Comparison of ENCODE assay signal across 2 fruit fly cellular contexts in the genomic region with DNA sequence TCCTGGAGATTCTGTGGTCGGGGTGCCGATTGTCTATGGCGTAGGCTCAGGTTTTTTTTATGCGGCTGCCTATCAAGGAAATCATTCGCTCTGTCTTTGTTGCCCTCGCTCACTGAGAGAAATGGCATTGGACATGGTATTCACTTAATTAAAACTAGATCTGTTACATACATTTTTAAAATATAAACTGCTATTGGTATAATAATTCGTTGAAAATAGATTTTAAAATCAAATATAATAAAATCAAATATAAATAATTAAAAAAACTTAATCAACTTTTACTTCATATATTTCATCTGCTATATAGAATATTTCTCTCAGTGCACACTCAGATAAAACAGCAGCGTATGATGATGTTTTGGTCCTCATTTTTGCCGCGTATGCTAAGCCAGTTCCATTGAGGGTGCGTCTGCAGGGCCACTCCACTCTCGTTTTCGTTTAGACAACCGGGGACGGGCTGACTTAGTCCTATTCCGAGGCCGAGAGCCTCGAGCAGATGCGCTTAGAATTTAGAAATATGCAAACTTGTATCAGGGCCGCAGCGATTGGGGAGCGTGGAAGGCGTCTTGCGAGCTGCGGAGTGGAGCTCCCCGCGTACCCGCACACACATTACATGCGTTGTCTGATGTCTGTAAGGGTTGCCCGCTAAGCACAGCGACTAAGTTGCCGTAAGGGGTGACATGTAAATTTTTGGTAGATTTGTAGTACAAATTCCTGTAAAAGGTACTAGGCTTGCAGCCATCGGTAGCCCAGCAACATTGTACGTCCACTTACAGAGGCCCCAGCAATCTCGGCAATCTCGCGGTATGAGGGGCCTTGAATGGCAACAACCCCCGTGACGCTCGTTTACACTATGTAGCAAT.
TF ChIP-seq lines count a peak whose summit lies in the region.

No protein-coding gene starts in this region.

TF ChIP-seq in whole organism, embryonic, 481 proteins besides CTCF, POLR2A, EP300 and RAD21 (continued from another document and continues in another):
- TF ChIP-seq CG34422 (GFP tag; IDR thresholded peaks at IDR 0.05; lab: Robert Waterston, UW) (no peak), Ptx1 (GFP tag; IDR thresholded peaks at IDR 0.05; lab: Robert Waterston, UW) (0 out of 2 replicates have a peak, but pooled peaks have one; percentile 18), salm (tag; optimal IDR thresholded peaks at IDR 0.05; lab: Kevin White, UChicago) (no peak), CG17385 (GFP tag; optimal IDR thresholded peaks at IDR 0.05; lab: Kevin White, UChicago) (peak; percentile 25), Jarid2 (GFP tag; optimal IDR thresholded peaks at IDR 0.05; lab: Kevin White, UChicago) (no peak), CG12744 (GFP tag; optimal IDR thresholded peaks at IDR 0.05; lab: Kevin White, UChicago) (no peak), CG17829 (tag; optimal IDR thresholded peaks at IDR 0.05; lab: Kevin White, UChicago) (peak; percentile 62), zf30C (GFP tag; optimal IDR thresholded peaks at IDR 0.05; lab: Kevin White, UChicago) (peak; percentile 83), CG31224 (GFP tag; IDR thresholded peaks at IDR 0.05; lab: Robert Waterston, UW) (peak; percentile 90), CG18262 (tag; optimal IDR thresholded peaks at IDR 0.05; lab: Kevin White, UChicago) (peak; percentile 72), CG6791 (GFP tag; IDR thresholded peaks at IDR 0.05; lab: Robert Waterston, UW; ENCODE audit: partially characterized antibody) (0 out of 3 replicates have a peak, but pooled peaks have one; percentile 14), CG14710 (tag; optimal IDR thresholded peaks at IDR 0.05; lab: Kevin White, UChicago) (peak; percentile 64), HHEX (GFP tag; optimal IDR thresholded peaks at IDR 0.05; lab: Kevin White, UChicago) (peak; percentile 22), lola (GFP tag; optimal IDR thresholded peaks at IDR 0.05; lab: Kevin White, UChicago) (peak in 1 of 3 experiments; percentile 63), CG16815 (GFP tag; optimal IDR thresholded peaks at IDR 0.05; lab: Kevin White, UChicago) (peak; percentile 24), pros (GFP tag; optimal IDR thresholded peaks at IDR 0.05; lab: Kevin White, UChicago) (peak; percentile 19), CG8924 (tag; optimal IDR thresholded peaks at IDR 0.05; lab: Kevin White, UChicago) (peak; percentile 54), gcm (GFP tag; optimal IDR thresholded peaks at IDR 0.05; lab: Kevin White, UChicago) (peak; percentile 34), gem (tag; optimal IDR thresholded peaks at IDR 0.05; lab: Kevin White, UChicago) (peak; percentile 77), vvl (GFP tag; IDR thresholded peaks at IDR 0.05; lab: Robert Waterston, UW) (peak; percentile 23; the same call in 1 of the 2 replicates), fd96Cb (tag; optimal IDR thresholded peaks at IDR 0.05; lab: Kevin White, UChicago) (peak; percentile 34), caup (GFP tag; optimal IDR thresholded peaks at IDR 0.05; lab: Kevin White, UChicago; ENCODE audit: severe bottlenecking) (peak; percentile 18), HLH54F (GFP tag; optimal IDR thresholded peaks at IDR 0.05; lab: Kevin White, UChicago) (no peak), CG3281 (GFP tag; optimal IDR thresholded peaks at IDR 0.05; lab: Kevin White, UChicago) (peak; percentile 4), Fer3 (tag; optimal IDR thresholded peaks at IDR 0.05; lab: Kevin White, UChicago) (peak; percentile 10), CG8359 (GFP tag; optimal IDR thresholded peaks at IDR 0.05; lab: Kevin White, UChicago; ENCODE audit: borderline replicate concordance) (peak; percentile 9), CG2678 (tag; optimal IDR thresholded peaks at IDR 0.05; lab: Kevin White, UChicago) (peak; percentile 66), prd (optimal IDR thresholded peaks at IDR 0.05; lab: Kevin White, UChicago) (no peak), prd (GFP tag; IDR thresholded peaks at IDR 0.05; lab: Robert Waterston, UW) (peak; percentile 56; the same call in 2 of the 3 replicates), ac (GFP tag; optimal IDR thresholded peaks at IDR 0.05; lab: Kevin White, UChicago) (peak; percentile 18), unpg (GFP tag; optimal IDR thresholded peaks at IDR 0.05; lab: Kevin White, UChicago) (peak; percentile 60), gfzf (GFP tag; optimal IDR thresholded peaks at IDR 0.05; lab: Kevin White, UChicago) (no peak), crol (GFP tag; IDR thresholded peaks at IDR 0.05; lab: Robert Waterston, UW) (peak; percentile 76), CG7786 (GFP tag; optimal IDR thresholded peaks at IDR 0.05; lab: Kevin White, UChicago) (no peak), pum (GFP tag; optimal IDR thresholded peaks at IDR 0.05; lab: Kevin White, UChicago) (no peak), HLH3B (GFP tag; IDR thresholded peaks at IDR 0.05; lab: Robert Waterston, UW) (0 out of 2 replicates have a peak, but pooled peaks have one; percentile 24), Xrp1 (GFP tag; IDR thresholded peaks at IDR 0.05; lab: Robert Waterston, UW) (peak; percentile 68; the same call in 1 of the 2 replicates), Vsx1 (GFP tag; optimal IDR thresholded peaks at IDR 0.05; lab: Kevin White, UChicago) (peak; percentile 13), CG13775 (GFP tag; optimal IDR thresholded peaks at IDR 0.05; lab: Kevin White, UChicago) (peak; percentile 60), Hr3 (GFP tag; optimal IDR thresholded peaks at IDR 0.05; lab: Kevin White, UChicago) (peak; percentile 19), CG12391 (tag; optimal IDR thresholded peaks at IDR 0.05; lab: Kevin White, UChicago) (peak; percentile 65), CG10979 (tag; optimal IDR thresholded peaks at IDR 0.05; lab: Kevin White, UChicago) (peak; percentile 72), Ets65A (GFP tag; lab: Kevin White, UChicago) (peak; percentile 67), CG9727 (GFP tag; optimal IDR thresholded peaks at IDR 0.05; lab: Kevin White, UChicago) (peak; percentile 82), dysf (GFP tag; IDR thresholded peaks at IDR 0.05; lab: Robert Waterston, UW) (0 out of 3 replicates have a peak, but pooled peaks have one; percentile 17), klu (GFP tag; IDR thresholded peaks at IDR 0.05; lab: Robert Waterston, UW) (no peak), grau (tag; optimal IDR thresholded peaks at IDR 0.05; lab: Kevin White, UChicago) (peak; percentile 62), CG30403 (GFP tag; optimal IDR thresholded peaks at IDR 0.05; lab: Kevin White, UChicago) (peak; percentile 35), CG13424 (tag; optimal IDR thresholded peaks at IDR 0.05; lab: Kevin White, UChicago) (peak; percentile 50), Meics (GFP tag; optimal IDR thresholded peaks at IDR 0.05; lab: Kevin White, UChicago) (peak; percentile 30), CG1602 (GFP tag; optimal IDR thresholded peaks at IDR 0.05; lab: Kevin White, UChicago) (peak; percentile 9), CG15601 (tag; optimal IDR thresholded peaks at IDR 0.05; lab: Kevin White, UChicago) (peak; percentile 28), gsb-n (tag; optimal IDR thresholded peaks at IDR 0.05; lab: Kevin White, UChicago) (peak; percentile 62), D (optimal IDR thresholded peaks at IDR 0.05; lab: Kevin White, UChicago) (no peak), D (GFP tag; optimal IDR thresholded peaks at IDR 0.05; lab: Kevin White, UChicago) (peak; percentile 48), CG8290 (GFP tag; optimal IDR thresholded peaks at IDR 0.05; lab: Kevin White, UChicago) (no peak), CG8290 (tag; optimal IDR thresholded peaks at IDR 0.05; lab: Kevin White, UChicago) (no peak), CG18599 (GFP tag; optimal IDR thresholded peaks at IDR 0.05; lab: Kevin White, UChicago) (peak; percentile 42), CG17359 (tag; optimal IDR thresholded peaks at IDR 0.05; lab: Kevin White, UChicago) (peak; percentile 4)

TF ChIP-seq in whole organism, prepupa, 60 proteins besides CTCF, POLR2A, EP300 and RAD21 (continued from another document):
- TF ChIP-seq CG16779 (tag; optimal IDR thresholded peaks at IDR 0.05; lab: Kevin White, UChicago) (no peak), svp (GFP tag; lab: Kevin White, UChicago) (peak; percentile 16), dsx (GFP tag; optimal IDR thresholded peaks at IDR 0.05; lab: Kevin White, UChicago; ENCODE audit: poor library complexity, severe bottlenecking) (no peak), Met (GFP tag; optimal IDR thresholded peaks at IDR 0.05; lab: Kevin White, UChicago) (no peak), eg (GFP tag; IDR thresholded peaks at IDR 0.05; lab: Robert Waterston, UW) (0 out of 3 replicates have a peak, but pooled peaks have one; percentile 11), dac (GFP tag; optimal IDR thresholded peaks at IDR 0.05; lab: Kevin White, UChicago) (no peak), OdsH (GFP tag; optimal IDR thresholded peaks at IDR 0.05; lab: Kevin White, UChicago) (peak; percentile 20), CG8632 (GFP tag; optimal IDR thresholded peaks at IDR 0.05; lab: Kevin White, UChicago) (peak; percentile 6), esn (GFP tag; optimal IDR thresholded peaks at IDR 0.05; lab: Kevin White, UChicago) (peak; percentile 23), CG6276 (GFP tag; optimal IDR thresholded peaks at IDR 0.05; lab: Kevin White, UChicago) (peak; percentile 8), vri (GFP tag; optimal IDR thresholded peaks at IDR 0.05; lab: Kevin White, UChicago) (no peak), CG3919 (GFP tag; optimal IDR thresholded peaks at IDR 0.05; lab: Kevin White, UChicago) (peak; percentile 26), net (GFP tag; optimal IDR thresholded peaks at IDR 0.05; lab: Kevin White, UChicago) (no peak)
